Worm (Caenorhabditis elegans): ENCODE measurements around the gene nep-22.

Gene nep-22

DNA sequence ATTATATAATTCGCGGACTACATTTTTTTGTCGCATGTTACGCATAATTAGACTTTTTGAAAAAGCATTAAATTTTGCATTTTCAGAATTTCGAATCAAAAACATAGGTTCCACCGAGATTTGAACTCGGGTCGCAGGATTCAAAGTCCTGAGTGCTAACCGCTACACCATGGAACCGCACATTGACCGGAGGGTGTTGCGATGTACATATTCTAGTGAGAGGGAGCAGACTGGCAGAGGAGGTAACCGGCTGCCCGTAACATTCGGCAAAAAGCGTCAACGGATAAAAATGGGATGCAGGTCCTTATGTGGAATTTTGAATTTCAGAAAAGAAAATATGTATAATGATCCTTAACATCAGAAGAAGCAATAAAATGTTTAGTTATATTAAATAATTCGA is 43.8 kb downstream of the nep-22 start (continued):
- no peak for TF ChIP-seq dpl-1 (GFP tag; optimal IDR thresholded peaks at IDR 0.05)
- TF ChIP-seq zip-4 (GFP tag; optimal IDR thresholded peaks at IDR 0.05): no peak
- TF ChIP-seq snpc-4 (tag; optimal IDR thresholded peaks at IDR 0.05): no peak
- TF ChIP-seq elt-3 (tag; optimal IDR thresholded peaks at IDR 0.05): no peak
- no peak for TF ChIP-seq nhr-12 (tag; optimal IDR thresholded peaks at IDR 0.05)
- TF ChIP-seq ztf-11 (tag; optimal IDR thresholded peaks at IDR 0.05): no peak
- TF ChIP-seq rnt-1 (tag; optimal IDR thresholded peaks at IDR 0.05): peak; percentile 45
- no peak for TF ChIP-seq aha-1 (tag; optimal IDR thresholded peaks at IDR 0.05)
- no peak for TF ChIP-seq fkh-8 (tag; optimal IDR thresholded peaks at IDR 0.05)
- TF ChIP-seq dsc-1 (tag; optimal IDR thresholded peaks at IDR 0.05): peak; percentile 30
- TF ChIP-seq lin-13 (GFP tag; optimal IDR thresholded peaks at IDR 0.05): no peak
- no peak for TF ChIP-seq tlp-1 (tag; optimal IDR thresholded peaks at IDR 0.05)
- no peak for TF ChIP-seq efl-3 (GFP tag; optimal IDR thresholded peaks at IDR 0.05)
- TF ChIP-seq lin-15B (tag; optimal IDR thresholded peaks at IDR 0.05): no peak
- TF ChIP-seq hpl-2 (GFP tag; optimal IDR thresholded peaks at IDR 0.05): no peak
- TF ChIP-seq tbx-2 (tag; optimal IDR thresholded peaks at IDR 0.05): peak; percentile 14
- no peak for TF ChIP-seq mep-1 (tag; optimal IDR thresholded peaks at IDR 0.05)
- peak; percentile 26 for TF ChIP-seq nhr-90 (tag; optimal IDR thresholded peaks at IDR 0.05; ENCODE audit: poor library complexity)
- TF ChIP-seq nhr-28 (tag; optimal IDR thresholded peaks at IDR 0.05): no peak
- TF ChIP-seq zag-1 (tag; optimal IDR thresholded peaks at IDR 0.05): no peak
- TF ChIP-seq Y116A8C.19 (tag; optimal IDR thresholded peaks at IDR 0.05; ENCODE audit: borderline replicate concordance): no peak
- peak; percentile 2 for TF ChIP-seq unc-86 (tag; optimal IDR thresholded peaks at IDR 0.05)
- no peak for TF ChIP-seq nhr-237 (tag; optimal IDR thresholded peaks at IDR 0.05)
- no peak for TF ChIP-seq sptf-1 (tag; optimal IDR thresholded peaks at IDR 0.05)
- TF ChIP-seq nhr-47 (tag; optimal IDR thresholded peaks at IDR 0.05): peak; percentile 61
- TF ChIP-seq mab-9 (GFP tag; IDR thresholded peaks at IDR 0.05): no peak
- no peak for TF ChIP-seq alr-1 (tag; optimal IDR thresholded peaks at IDR 0.05; ENCODE audit: borderline replicate concordance)
- no peak for TF ChIP-seq ceh-88 (GFP tag; IDR thresholded peaks at IDR 0.05)
- TF ChIP-seq unc-30 (tag; optimal IDR thresholded peaks at IDR 0.05): no peak
- TF ChIP-seq unc-62 (GFP tag; optimal IDR thresholded peaks at IDR 0.05): no peak
- peak; percentile 45 for TF ChIP-seq xbp-1 (tag; optimal IDR thresholded peaks at IDR 0.05)
- TF ChIP-seq sup-37 (GFP tag; optimal IDR thresholded peaks at IDR 0.05): no peak
- peak; percentile 24 for TF ChIP-seq nhr-20 (tag; optimal IDR thresholded peaks at IDR 0.05)
- no peak for TF ChIP-seq ces-1 (GFP tag; optimal IDR thresholded peaks at IDR 0.05)

DNA sequence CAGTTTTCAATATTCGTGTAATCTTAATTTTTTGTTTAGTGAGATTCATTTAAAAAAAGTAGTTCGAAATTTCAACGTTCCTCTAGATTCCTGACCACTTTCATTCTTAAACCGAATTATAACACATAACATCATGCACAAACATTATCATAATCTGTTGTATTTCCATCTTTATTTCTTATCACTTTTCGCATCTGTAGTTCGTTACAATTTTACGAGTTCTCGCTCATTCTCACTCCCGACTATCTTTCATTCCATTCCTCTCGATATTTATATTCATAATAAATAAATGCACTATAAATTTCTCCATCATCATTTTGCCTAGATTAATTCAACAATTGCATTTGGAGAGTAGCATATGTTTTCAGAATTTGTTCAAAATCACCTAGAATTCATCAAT is 46.9 kb downstream of the nep-22 start:
- TF ChIP-seq lin-39 (tag; optimal IDR thresholded peaks at IDR 0.05) (no peak), lin-14 (GFP tag; optimal IDR thresholded peaks at IDR 0.05) (peak; percentile 11), elt-2 (tag; optimal IDR thresholded peaks at IDR 0.05) (peak; percentile 49)

DNA sequence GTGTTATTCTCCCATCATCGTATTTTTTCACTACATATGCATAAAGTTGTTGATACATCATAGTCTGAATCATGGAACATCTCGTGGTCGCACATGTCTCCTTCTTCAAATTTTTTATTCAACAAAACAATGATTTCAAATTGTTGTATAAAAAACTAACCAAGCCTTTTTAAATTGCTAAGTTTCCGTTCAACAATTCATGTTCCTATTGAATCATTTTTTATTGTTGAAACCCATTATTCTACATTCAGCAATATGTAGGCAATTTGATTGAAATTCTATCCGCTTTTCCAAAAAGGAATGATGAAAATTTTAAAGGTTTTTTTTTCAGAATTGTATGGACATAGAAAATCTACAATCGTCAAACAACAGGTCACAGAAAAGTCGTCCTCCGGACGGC is 48.3 kb downstream of the nep-22 start, which contains the start of gene ajm-1:
Gene ajm-1 (plus strand): TSS at position 301 of the 400 bp plus-strand sequence.
- no peak for TF ChIP-seq lir-3 (tag; optimal IDR thresholded peaks at IDR 0.05; ENCODE audit: poor library complexity)
- TF ChIP-seq mdl-1 (tag; optimal IDR thresholded peaks at IDR 0.05): no peak
- TF ChIP-seq aly-2 (tag; optimal IDR thresholded peaks at IDR 0.05): no peak
- TF ChIP-seq blmp-1 (tag; optimal IDR thresholded peaks at IDR 0.05): no peak
- no peak for TF ChIP-seq fos-1 (tag; optimal IDR thresholded peaks at IDR 0.05)
- no peak for TF ChIP-seq fkh-4 (tag; optimal IDR thresholded peaks at IDR 0.05; ENCODE audit: borderline replicate concordance)
- TF ChIP-seq nhr-19 (GFP tag; conservative IDR thresholded peaks at IDR 0.05): no peak
- TF ChIP-seq dpl-1 (GFP tag; optimal IDR thresholded peaks at IDR 0.05): no peak
- no peak for TF ChIP-seq nhr-76 (tag; optimal IDR thresholded peaks at IDR 0.05)
- TF ChIP-seq zag-1 (tag; optimal IDR thresholded peaks at IDR 0.05): no peak
- TF ChIP-seq nhr-47 (tag; optimal IDR thresholded peaks at IDR 0.05): no peak
- TF ChIP-seq nhr-28 (tag; optimal IDR thresholded peaks at IDR 0.05): no peak
- TF ChIP-seq snu-23 (GFP tag; optimal IDR thresholded peaks at IDR 0.05): no peak
- no peak for TF ChIP-seq irx-1 (tag; optimal IDR thresholded peaks at IDR 0.05)
- no peak for TF ChIP-seq ztf-11 (tag; optimal IDR thresholded peaks at IDR 0.05)
- TF ChIP-seq sptf-1 (tag; optimal IDR thresholded peaks at IDR 0.05): no peak
- TF ChIP-seq ama-1 (optimal IDR thresholded peaks at IDR 0.05): no peak
- TF ChIP-seq ceh-90 (tag; optimal IDR thresholded peaks at IDR 0.05): no peak

Measured in whole organism, L1 larva.